Fruit fly (Drosophila melanogaster) whole organism, wandering third instar larva: ENCODE measurements around the gene CG5026.

ENCODE experiments used
- Dfd ChIP-seq: fragments of >200 bp; optimal IDR thresholded peaks from 2 replicates; lab custom pipeline; 2017; ENCODE audit warnings: missing biosample characterization, missing genetic modification characterization
- Hr83 ChIP-seq: fragments of 200-300 bp; sonication (Bioruptor generic); optimal IDR thresholded peaks from 2 replicates; lab custom pipeline; 2016; ENCODE audit warnings: missing biosample characterization, mild to moderate bottlenecking, missing genetic modification characterization, moderate library complexity; ENCODE audit not compliant: poor library complexity, severe bottlenecking
- Myc ChIP-seq: fragments of >200 bp; optimal IDR thresholded peaks from 2 replicates; lab custom pipeline; 2017
- OdsH ChIP-seq: fragments of 200-800 bp; sonication (Bioruptor generic); optimal IDR thresholded peaks from 2 replicates; lab custom pipeline; 2016; ENCODE audit warnings: missing biosample characterization, mild to moderate bottlenecking, missing genetic modification characterization
- Sp1 ChIP-seq: fragments of 200-800 bp; sonication (Bioruptor generic); optimal IDR thresholded peaks from 3 replicates; lab custom pipeline; 2019; ENCODE audit warnings: missing biosample characterization, mild to moderate bottlenecking, missing genetic modification characterization, moderate library complexity
- dsf ChIP-seq: sonication (Bioruptor generic); optimal IDR thresholded peaks from 2 replicates; lab custom pipeline; 2016; ENCODE audit warnings: missing biosample characterization, missing genetic modification characterization, borderline replicate concordance
- fru ChIP-seq: fragments of 200-800 bp; sonication (Bioruptor generic); optimal IDR thresholded peaks from 3 replicates; lab custom pipeline; 2016; ENCODE audit warnings: missing biosample characterization, mild to moderate bottlenecking, missing genetic modification characterization
- h ChIP-seq: fragments of 200-800 bp; sonication (Bioruptor generic); optimal IDR thresholded peaks from 3 replicates; lab custom pipeline; 2016; ENCODE audit warnings: missing biosample characterization, mild to moderate bottlenecking, missing genetic modification characterization
- pan ChIP-seq: fragments of >200 bp; optimal IDR thresholded peaks from 2 replicates; lab custom pipeline; 2017
- psq ChIP-seq: fragments of 200-800 bp; sonication (Bioruptor generic); optimal IDR thresholded peaks from 3 replicates; lab custom pipeline; 2017; ENCODE audit warnings: missing biosample characterization, mild to moderate bottlenecking, missing genetic modification characterization, moderate library complexity
- rgr ChIP-seq: fragments of 200-800 bp; sonication (Bioruptor generic); optimal IDR thresholded peaks from 3 replicates; lab custom pipeline; 2016; ENCODE audit warnings: missing biosample characterization, mild to moderate bottlenecking, missing genetic modification characterization
- usp ChIP-seq: fragments of >200 bp; optimal IDR thresholded peaks from 2 replicates; lab custom pipeline; 2017; ENCODE audit warnings: missing biosample characterization, missing genetic modification characterization

DNA sequence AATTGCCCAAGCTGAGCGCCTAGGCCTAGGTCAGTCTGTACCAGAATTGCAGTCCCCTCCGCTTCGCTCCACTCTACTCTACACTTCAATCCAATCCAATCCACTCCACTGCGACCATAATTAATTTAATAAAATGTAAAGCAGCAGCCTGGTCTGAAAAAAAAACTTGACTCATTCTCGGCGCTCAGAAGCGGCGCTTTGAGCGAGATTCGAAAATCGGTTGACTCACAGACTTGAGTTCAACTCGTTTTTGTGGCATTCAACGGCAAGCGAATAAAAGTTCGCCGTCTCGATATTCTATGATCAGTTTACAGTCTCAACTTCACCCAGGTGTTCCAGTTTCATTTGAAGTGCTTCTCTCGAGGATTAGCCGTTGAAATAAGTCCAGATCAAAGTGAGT lies 13.2 kb downstream of the CG5026 start, which contains the start of gene CG13314:
- no peak for TF ChIP-seq usp
- TF ChIP-seq psq = no peak
- TF ChIP-seq OdsH (GFP tag; lab: Kevin White, UChicago) = no peak
- no peak for TF ChIP-seq Sp1 (GFP tag; lab: Kevin White, UChicago)
- no peak for TF ChIP-seq Myc
- TF ChIP-seq dsf (GFP tag; lab: Kevin White, UChicago) = no peak
- TF ChIP-seq fru (GFP tag; lab: Kevin White, UChicago) = no peak
- no peak for TF ChIP-seq pan (lab: Kevin White, UChicago)
- no peak for TF ChIP-seq rgr (GFP tag; lab: Kevin White, UChicago)
- TF ChIP-seq h (GFP tag; lab: Kevin White, UChicago) = no peak
- TF ChIP-seq Dfd (GFP tag; lab: Kevin White, UChicago) = no peak
- no peak for TF ChIP-seq Hr83 (GFP tag; lab: Kevin White, UChicago)
